Fruit fly (Drosophila melanogaster) whole organism, pupa: Measurements from ENCODE around the gene Cyt-c1L.
A peak's percentile ranks its signal among the peaks of the same experiment; 100 is the strongest.

ENCODE experiments used
- CG10348 ChIP-seq: fragments of 200-800 bp; sonication (Bioruptor generic); IDR thresholded peaks from 2 replicates; pipeline ENCODE4 v1.3.6; 2022; ENCODE audit warnings: missing biosample characterization, missing genetic modification characterization
- CG12605 ChIP-seq: fragments of 200-800 bp; sonication (Bioruptor generic); IDR thresholded peaks from 2 replicates; pipeline ENCODE4 v1.3.6; 2022; ENCODE audit warnings: missing biosample characterization, missing genetic modification characterization
- CG13204 ChIP-seq: fragments of 200-800 bp; sonication (Bioruptor generic); optimal IDR thresholded peaks from 2 replicates; lab custom pipeline; 2018; ENCODE audit warnings: missing biosample characterization, mild to moderate bottlenecking, missing genetic modification characterization, moderate library complexity
- CG14655 ChIP-seq: fragments of 200-800 bp; sonication (Bioruptor generic); optimal IDR thresholded peaks from 3 replicates; lab custom pipeline; 2017; ENCODE audit warnings: mild to moderate bottlenecking, missing biosample characterization, missing genetic modification reagents, missing genetic modification characterization
- CG15710 ChIP-seq: fragments of 200-800 bp; sonication (Bioruptor generic); optimal IDR thresholded peaks from 2 replicates; lab custom pipeline; 2018; ENCODE audit warnings: missing biosample characterization, mild to moderate bottlenecking, missing genetic modification characterization, moderate library complexity
- CG17806 ChIP-seq: fragments of 200-800 bp; sonication (Bioruptor generic); optimal IDR thresholded peaks from 2 replicates; lab custom pipeline; 2018; ENCODE audit warnings: missing biosample characterization, mild to moderate bottlenecking, missing genetic modification characterization, moderate library complexity
- CG32121 ChIP-seq: fragments of 200-800 bp; sonication (Bioruptor generic); IDR thresholded peaks from 2 replicates; pipeline ENCODE4 v1.3.6; 2022; ENCODE audit warnings: missing biosample characterization, missing genetic modification characterization
- CG34367 ChIP-seq: fragments of 200-800 bp; sonication (Bioruptor generic); optimal IDR thresholded peaks from 2 replicates; lab custom pipeline; 2018; ENCODE audit warnings: missing biosample characterization, mild to moderate bottlenecking, missing genetic modification characterization
- CG4496 ChIP-seq: fragments of 200-800 bp; sonication (Bioruptor generic); IDR thresholded peaks from 3 replicates; pipeline ENCODE4 v1.3.6; 2022; ENCODE audit warnings: missing biosample characterization, missing genetic modification characterization
- CG8159 ChIP-seq: fragments of 200-800 bp; sonication (Bioruptor generic); optimal IDR thresholded peaks from 3 replicates; lab custom pipeline; 2018; ENCODE audit warnings: missing biosample characterization, mild to moderate bottlenecking, missing genetic modification characterization, moderate library complexity
- CG8301 ChIP-seq: fragments of 200-800 bp; sonication (Bioruptor generic); optimal IDR thresholded peaks from 2 replicates; lab custom pipeline; 2018; ENCODE audit warnings: missing biosample characterization, mild to moderate bottlenecking, missing genetic modification characterization
- CG9948 ChIP-seq: fragments of 200-800 bp; sonication (Bioruptor generic); optimal IDR thresholded peaks from 2 replicates; lab custom pipeline; 2018; ENCODE audit warnings: missing biosample characterization, mild to moderate bottlenecking, missing genetic modification characterization, moderate library complexity
- D1 ChIP-seq: fragments of 200-800 bp; sonication (Bioruptor generic); optimal IDR thresholded peaks from 2 replicates; lab custom pipeline; 2018; ENCODE audit warnings: missing biosample characterization, mild to moderate bottlenecking, missing genetic modification characterization, moderate library complexity
- EcR ChIP-seq: fragments of 200-800 bp; sonication (Bioruptor generic); optimal IDR thresholded peaks from 3 replicates; lab custom pipeline; 2019; ENCODE audit warnings: missing biosample characterization, missing genetic modification characterization, mild to moderate bottlenecking, moderate library complexity, missing genetic modification reagents
- Ets98B ChIP-seq: fragments of 200-800 bp; sonication (Bioruptor generic); IDR thresholded peaks from 2 replicates; pipeline ENCODE4 v1.3.6; 2022; ENCODE audit warnings: missing biosample characterization, missing genetic modification characterization
- Pif1A ChIP-seq: fragments of 200-800 bp; sonication (Bioruptor generic); optimal IDR thresholded peaks from 3 replicates; lab custom pipeline; 2016; ENCODE audit warnings: missing biosample characterization, missing genetic modification characterization
- Pif1B ChIP-seq: fragments of 200-800 bp; sonication (Bioruptor generic); optimal IDR thresholded peaks from 3 replicates; lab custom pipeline; 2016; ENCODE audit warnings: missing biosample characterization, missing genetic modification characterization
- Snoo ChIP-seq: fragments of 200-800 bp; sonication (Bioruptor generic); optimal IDR thresholded peaks from 3 replicates; lab custom pipeline; 2017; ENCODE audit warnings: missing biosample characterization, mild to moderate bottlenecking, missing genetic modification characterization, inconsistent platforms
- fd96Ca ChIP-seq: fragments of 200-800 bp; sonication (Bioruptor generic); IDR thresholded peaks from 3 replicates; pipeline ENCODE4 v1.3.6; 2022; ENCODE audit warnings: missing biosample characterization, missing genetic modification characterization
- gl ChIP-seq: fragments of 200-800 bp; sonication (Bioruptor generic); optimal IDR thresholded peaks from 2 replicates; lab custom pipeline; 2018; ENCODE audit warnings: missing biosample characterization, mild to moderate bottlenecking, missing genetic modification characterization
- rn ChIP-seq: fragments of 200-800 bp; sonication (Bioruptor generic); IDR thresholded peaks from 2 replicates; pipeline ENCODE4 v1.3.6; 2022; ENCODE audit warnings: missing biosample characterization, missing genetic modification characterization

Gene Cyt-c1L

dm6 chr3R:29206198-29207011 is 2.5 kb upstream of the Cyt-c1L start:
- TF ChIP-seq CG8301 (tag; lab: Kevin White, UChicago) (peak; percentile 3), Pif1A (no peak), CG14655 (GFP tag; lab: Kevin White, UChicago) (peak; percentile 33), fd96Ca (GFP tag; lab: Robert Waterston, UW) (0 out of 3 replicates have a peak, but pooled peaks have one; percentile 6), CG9948 (peak; percentile 15), CG8159 (tag; lab: Kevin White, UChicago) (peak; percentile 10), CG12605 (no peak), CG13204 (no peak), CG17806 (tag; lab: Kevin White, UChicago) (peak; percentile 19)

DNA sequence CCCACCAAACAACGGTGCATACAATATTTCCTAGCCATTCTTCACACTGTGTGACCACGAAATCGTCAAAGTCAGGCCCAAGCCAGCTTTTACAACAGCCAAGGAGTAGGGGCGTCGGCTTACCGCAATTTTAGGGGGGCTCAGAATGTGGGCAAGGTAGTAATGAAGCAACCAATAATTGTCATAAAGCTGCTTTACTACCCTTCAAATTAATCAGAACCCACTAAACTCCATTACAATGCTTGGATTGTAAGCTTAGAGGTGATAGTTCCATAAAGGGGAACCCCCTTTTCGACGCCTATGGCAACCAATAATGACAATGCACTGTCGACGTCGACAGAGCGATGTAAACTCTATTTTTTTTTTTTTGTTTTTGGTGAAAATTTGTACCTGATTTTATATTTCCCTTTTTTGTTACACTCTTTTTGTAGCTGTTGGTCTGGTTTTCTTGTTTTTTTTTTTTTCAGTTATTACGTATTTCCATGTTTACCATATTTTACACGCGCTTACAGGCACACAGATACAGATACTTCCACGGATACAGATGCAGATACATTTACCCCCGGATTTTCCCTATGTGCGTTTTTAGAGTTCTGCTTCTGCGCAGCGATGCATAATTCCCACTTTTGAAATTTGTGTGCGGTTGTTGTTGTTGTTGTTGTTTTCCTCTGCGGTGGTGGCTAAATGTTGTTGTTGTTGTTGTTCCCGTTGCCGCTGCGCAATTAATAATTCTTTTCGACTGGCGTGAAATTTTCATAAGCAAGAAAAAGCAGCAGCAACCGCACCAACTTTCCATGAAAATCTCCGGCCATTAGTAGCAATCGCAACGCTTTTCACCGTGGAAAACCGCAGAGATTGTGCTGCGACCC is 913 bp upstream of the Cyt-c1L start:
- TF ChIP-seq CG8301 (tag; lab: Kevin White, UChicago) (peak; percentile 56), gl (tag; lab: Kevin White, UChicago) (no peak), CG4496 (GFP tag; lab: Robert Waterston, UW) (peak; percentile 63; the same call in 2 of the 3 replicates), CG14655 (GFP tag; lab: Kevin White, UChicago) (peak; percentile 67), Snoo (tag; lab: Kevin White, UChicago) (no peak), CG12605 (no peak), D1 (tag; lab: Kevin White, UChicago) (no peak), CG32121 (peak; percentile 72; the same call in 1 of the 2 replicates), CG13204 (no peak), fd96Ca (GFP tag; lab: Robert Waterston, UW) (peak; percentile 70; the same call in 2 of the 3 replicates), CG8159 (tag; lab: Kevin White, UChicago) (peak; percentile 44), Pif1B (GFP tag; lab: Kevin White, UChicago) (peak; percentile 55), rn (GFP tag; lab: Robert Waterston, UW) (0 out of 2 replicates have a peak, but pooled peaks have one; percentile 30), CG34367 (tag; lab: Kevin White, UChicago) (peak; percentile 37), CG9948 (peak; percentile 37), Ets98B (GFP tag; lab: Robert Waterston, UW) (peak; percentile 67), CG15710 (tag; lab: Kevin White, UChicago) (peak; percentile 41), CG17806 (tag; lab: Kevin White, UChicago) (peak; percentile 43), CG10348 (peak; percentile 51; the same call in 1 of the 2 replicates), Pif1A (peak; percentile 54), EcR (no peak)

DNA sequence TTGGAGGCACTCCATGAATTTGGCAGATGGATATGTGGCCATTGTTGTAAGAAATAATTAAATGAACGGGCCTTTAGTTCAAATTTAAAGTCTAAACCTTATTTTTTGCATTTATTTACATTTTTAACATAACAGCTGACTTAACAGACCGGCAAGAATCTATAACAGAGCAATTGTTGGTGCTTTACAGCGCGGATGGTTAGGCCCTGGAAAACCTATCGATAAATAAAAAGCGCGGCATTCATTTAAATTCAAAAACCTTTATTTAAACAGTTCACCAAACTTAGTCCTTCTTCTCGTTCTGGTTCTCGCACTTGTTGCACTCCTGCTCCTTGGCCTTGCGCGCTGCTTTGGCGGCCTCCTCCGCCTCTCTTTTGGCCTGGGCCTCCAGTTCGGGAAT is 1.5 kb downstream of the Cyt-c1L start, which contains the start of gene Mesh1:
Mesh1 (minus strand) TSS at position 108 of the 400 bp plus-strand sequence.
- no peak for TF ChIP-seq CG14655 (GFP tag; lab: Kevin White, UChicago)
- TF ChIP-seq EcR: no peak
- no peak for TF ChIP-seq CG9948
- TF ChIP-seq CG13204: no peak
- no peak for TF ChIP-seq CG8159 (tag; lab: Kevin White, UChicago)
- TF ChIP-seq CG10348: no peak
- TF ChIP-seq CG32121: no peak
- TF ChIP-seq Ets98B (GFP tag; lab: Robert Waterston, UW): no peak
- no peak for TF ChIP-seq Snoo (tag; lab: Kevin White, UChicago)
- TF ChIP-seq rn (GFP tag; lab: Robert Waterston, UW): no peak
- TF ChIP-seq fd96Ca (GFP tag; lab: Robert Waterston, UW): no peak
- no peak for TF ChIP-seq CG4496 (GFP tag; lab: Robert Waterston, UW)
- no peak for TF ChIP-seq CG8301 (tag; lab: Kevin White, UChicago)
- no peak for TF ChIP-seq CG15710 (tag; lab: Kevin White, UChicago)
- TF ChIP-seq CG34367 (tag; lab: Kevin White, UChicago): no peak
- no peak for TF ChIP-seq gl (tag; lab: Kevin White, UChicago)

DNA sequence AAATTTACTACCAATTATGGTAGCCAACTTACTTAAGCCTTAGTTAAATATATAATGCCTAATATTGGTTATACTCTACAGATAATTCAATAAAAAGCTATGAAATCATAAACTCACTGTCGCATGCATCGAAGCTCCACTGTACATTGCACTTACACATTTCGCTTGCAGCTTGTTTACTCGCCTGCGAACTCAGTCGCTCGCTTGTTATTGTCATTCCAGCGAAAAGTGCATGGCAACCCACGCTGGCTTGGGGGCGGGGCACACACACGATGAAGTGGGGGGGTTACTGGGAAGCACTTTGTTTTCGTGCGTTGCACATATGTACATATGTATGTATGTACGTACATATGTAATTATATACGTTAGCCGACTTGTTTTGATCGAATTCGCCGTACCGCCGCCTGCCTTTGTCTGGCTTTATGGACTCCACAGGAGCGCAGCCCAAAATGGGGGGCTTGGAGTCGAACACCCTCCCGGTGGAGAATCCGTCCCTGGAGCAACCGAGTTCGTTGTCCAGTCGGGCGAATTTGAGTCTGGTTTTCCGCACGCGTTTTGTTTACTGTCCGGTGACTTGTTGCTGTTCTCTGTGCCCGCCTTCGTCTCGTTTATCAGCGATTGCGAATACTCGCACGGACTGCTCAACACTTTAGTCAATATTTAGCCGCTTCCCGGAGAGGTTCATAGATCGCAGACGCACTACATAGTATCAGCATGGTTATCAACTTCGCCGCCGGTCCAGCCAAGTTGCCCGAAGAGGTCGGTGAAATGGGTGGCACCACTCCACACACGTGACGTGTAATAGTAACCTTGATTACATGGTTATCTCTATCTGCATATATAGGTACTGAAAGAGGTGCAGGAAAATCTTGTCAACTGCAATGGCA is 3.9 kb downstream of the Cyt-c1L start, which contains the start of gene CG11899:
CG11899 (plus strand) TSS at position 648 of the 887 bp plus-strand sequence.
- TF ChIP-seq CG17806 (tag; lab: Kevin White, UChicago): peak; percentile 59
- TF ChIP-seq EcR: peak; percentile 99
- TF ChIP-seq CG32121: peak; percentile 69
- peak; percentile 77 for TF ChIP-seq Snoo (tag; lab: Kevin White, UChicago)
- peak; percentile 88 for TF ChIP-seq fd96Ca (GFP tag; lab: Robert Waterston, UW)
- peak; percentile 59; the same call in 1 of the 2 replicates for TF ChIP-seq rn (GFP tag; lab: Robert Waterston, UW)
- TF ChIP-seq CG12605: peak; percentile 68
- TF ChIP-seq Pif1A: peak; percentile 73
- peak; percentile 53 for TF ChIP-seq CG8301 (tag; lab: Kevin White, UChicago)
- TF ChIP-seq gl (tag; lab: Kevin White, UChicago): peak; percentile 80
- peak; percentile 63 for TF ChIP-seq CG8159 (tag; lab: Kevin White, UChicago)
- TF ChIP-seq Ets98B (GFP tag; lab: Robert Waterston, UW): peak; percentile 88
- TF ChIP-seq CG10348: no peak
- peak; percentile 83 for TF ChIP-seq CG13204
- TF ChIP-seq CG15710 (tag; lab: Kevin White, UChicago): peak; percentile 55
- TF ChIP-seq CG9948: peak; percentile 43
- TF ChIP-seq CG4496 (GFP tag; lab: Robert Waterston, UW): peak; percentile 84
- TF ChIP-seq CG34367 (tag; lab: Kevin White, UChicago): peak; percentile 56
- TF ChIP-seq CG14655 (GFP tag; lab: Kevin White, UChicago): peak; percentile 78
- TF ChIP-seq Pif1B (GFP tag; lab: Kevin White, UChicago): peak; percentile 82
- no peak for TF ChIP-seq D1 (tag; lab: Kevin White, UChicago)
